Worm (Caenorhabditis elegans) whole organism, L2 larva: ENCODE measurements around the gene Y57G11C.33.

Source experiments
- ama-1 ChIP-seq: fragments of 150-350 bp; optimal IDR thresholded peaks from 2 replicates; lab custom pipeline; 2018; ENCODE audit warnings: inconsistent platforms
- ceh-16 ChIP-seq: fragments of 150-350 bp; optimal IDR thresholded peaks from 2 replicates; lab custom pipeline; 2014; ENCODE audit warnings: missing biosample characterization, missing genetic modification characterization
- dmd-4 ChIP-seq: sonication (generic microtip); optimal IDR thresholded peaks from 2 replicates; lab custom pipeline; 2017; ENCODE audit warnings: missing biosample characterization, missing genetic modification characterization
- egl-27 ChIP-seq: sonication (generic microtip); optimal IDR thresholded peaks from 3 replicates; lab custom pipeline; 2017; ENCODE audit warnings: missing biosample characterization, missing genetic modification reagents, missing genetic modification characterization
- lin-39 ChIP-seq: fragments of 150-350 bp; optimal IDR thresholded peaks from 2 replicates; lab custom pipeline; 2014; ENCODE audit warnings: missing biosample characterization, missing genetic modification reagents, missing genetic modification characterization
- nhr-11 ChIP-seq: fragments of 150-350 bp; optimal IDR thresholded peaks from 2 replicates; lab custom pipeline; 2014; ENCODE audit warnings: missing biosample characterization, missing genetic modification characterization
- nhr-23 ChIP-seq: fragments of 150-350 bp; optimal IDR thresholded peaks from 2 replicates; lab custom pipeline; 2014; ENCODE audit warnings: missing biosample characterization, missing genetic modification reagents, missing genetic modification characterization
- nhr-237 ChIP-seq: fragments of 150-350 bp; optimal IDR thresholded peaks from 2 replicates; lab custom pipeline; 2014; ENCODE audit warnings: missing biosample characterization, missing genetic modification characterization
- nhr-77 ChIP-seq: fragments of 150-350 bp; optimal IDR thresholded peaks from 2 replicates; lab custom pipeline; 2014; ENCODE audit warnings: missing biosample characterization, missing genetic modification characterization
- unc-62 ChIP-seq: fragments of 150-350 bp; optimal IDR thresholded peaks from 2 replicates; lab custom pipeline; 2014; ENCODE audit warnings: missing biosample characterization, missing genetic modification reagents, missing genetic modification characterization
- zag-1 ChIP-seq: fragments of 150-350 bp; optimal IDR thresholded peaks from 2 replicates; lab custom pipeline; 2014; ENCODE audit warnings: missing biosample characterization, missing genetic modification characterization
- ztf-11 ChIP-seq: sonication (generic microtip); optimal IDR thresholded peaks from 2 replicates; lab custom pipeline; 2017; ENCODE audit warnings: missing biosample characterization, missing genetic modification characterization

DNA sequence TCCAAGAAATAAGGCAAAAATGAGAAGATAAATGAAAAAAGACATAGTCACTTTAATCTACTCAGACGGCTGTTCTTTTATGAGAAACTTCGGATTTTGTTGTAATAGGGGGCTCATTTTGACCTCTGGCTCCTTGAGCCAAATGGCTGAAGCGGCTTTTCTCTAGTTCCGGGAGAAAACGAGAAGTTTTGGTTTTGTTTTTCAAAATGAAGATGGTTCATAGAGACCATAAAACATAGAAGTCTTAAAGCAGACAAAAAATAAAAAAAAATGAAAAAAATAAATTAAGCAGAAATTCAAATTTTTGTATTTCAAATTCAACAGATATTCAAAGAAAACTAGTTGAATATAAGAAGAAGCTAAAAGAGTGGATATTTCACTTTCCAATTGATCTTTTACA lies 49.4 kb downstream of the Y57G11C.33 start, which contains the start of gene Y57G11C.41:
- no peak for TF ChIP-seq ceh-16 (tag; lab: Kevin White, UChicago)
- TF ChIP-seq nhr-77: no peak
- TF ChIP-seq ama-1: no peak
- no peak for TF ChIP-seq ztf-11 (tag; lab: Kevin White, UChicago)
- TF ChIP-seq nhr-23: no peak
- TF ChIP-seq nhr-11 (tag; lab: Kevin White, UChicago): no peak
- TF ChIP-seq zag-1 (tag; lab: Kevin White, UChicago): no peak
- TF ChIP-seq lin-39: no peak
- TF ChIP-seq nhr-237: no peak
- no peak for TF ChIP-seq unc-62
- TF ChIP-seq egl-27 (tag; lab: Kevin White, UChicago): no peak
- no peak for TF ChIP-seq dmd-4 (tag; lab: Kevin White, UChicago)
